Worm (Caenorhabditis elegans) whole organism, L4 larva: ENCODE measurements around the gene srh-100.
A peak's percentile ranks its signal among the peaks of the same experiment; 100 is the strongest.

Experiments
- F10B5.3 ChIP-seq: sonication (generic microtip); optimal IDR thresholded peaks from 2 replicates; lab custom pipeline; 2016; ENCODE audit warnings: mild to moderate bottlenecking, missing genetic modification characterization, missing compliant biosample characterization
- F37D6.2 ChIP-seq: sonication (generic microtip); optimal IDR thresholded peaks from 2 replicates; lab custom pipeline; 2016; ENCODE audit warnings: mild to moderate bottlenecking, missing genetic modification characterization, missing compliant biosample characterization
- F49E8.2 ChIP-seq: sonication (generic microtip); optimal IDR thresholded peaks from 2 replicates; lab custom pipeline; 2016; ENCODE audit warnings: missing compliant biosample characterization, mild to moderate bottlenecking, missing genetic modification characterization, borderline replicate concordance
- Y48G9A.11 ChIP-seq: fragments of 200-800 bp; sonication (Bioruptor generic); IDR thresholded peaks from 2 replicates; pipeline ENCODE4 v1.3.6; 2022; ENCODE audit warnings: missing genetic modification reagents, missing genetic modification characterization, missing compliant biosample characterization
- aha-1 ChIP-seq: fragments of 150-350 bp; peaks from one replicate; lab custom pipeline; 2014; ENCODE audit warnings: missing biosample characterization, missing genetic modification characterization
- ceh-32 ChIP-seq: sonication (generic microtip); optimal IDR thresholded peaks from 2 replicates; lab custom pipeline; 2016; ENCODE audit warnings: mild to moderate bottlenecking, missing genetic modification characterization, missing compliant biosample characterization; ENCODE audit not compliant: poor library complexity
- ceh-62 ChIP-seq: sonication (generic microtip); optimal IDR thresholded peaks from 2 replicates; lab custom pipeline; 2017; ENCODE audit warnings: missing biosample characterization, missing genetic modification characterization
- ceh-82 ChIP-seq: sonication (generic microtip); optimal IDR thresholded peaks from 2 replicates; lab custom pipeline; 2017; ENCODE audit warnings: missing biosample characterization, missing genetic modification characterization
- dmd-8 ChIP-seq: fragments of 200-800 bp; sonication (Bioruptor generic); IDR thresholded peaks from 2 replicates; pipeline ENCODE4 v1.3.6; 2022; ENCODE audit warnings: missing genetic modification characterization, missing compliant biosample characterization
- dmd-9 ChIP-seq: fragments of 200-800 bp; sonication (Bioruptor generic); IDR thresholded peaks from 2 replicates; pipeline ENCODE4 v1.3.6; 2022; ENCODE audit warnings: missing genetic modification reagents, missing genetic modification characterization, missing compliant biosample characterization
- dpl-1 ChIP-seq: fragments of 150-350 bp; optimal IDR thresholded peaks from 2 replicates; lab custom pipeline; 2014; ENCODE audit warnings: missing biosample characterization, missing genetic modification reagents, missing genetic modification characterization
- dve-1 ChIP-seq: sonication (generic microtip); optimal IDR thresholded peaks from 2 replicates; lab custom pipeline; 2017; ENCODE audit warnings: antibody characterized with exemption, mild to moderate bottlenecking, missing genetic modification characterization, missing compliant biosample characterization; ENCODE audit not compliant: insufficient read depth
- fos-1 ChIP-seq: fragments of 150-350 bp; optimal IDR thresholded peaks from 2 replicates; lab custom pipeline; 2014; ENCODE audit warnings: missing biosample characterization, missing genetic modification characterization
- hif-1 ChIP-seq, 2 experiments: sonication (generic microtip); optimal IDR thresholded peaks; 2 replicates each; lab custom pipeline; 2016 to 2017; ENCODE audit warnings: missing compliant biosample characterization in 2 of 2, missing genetic modification characterization in 2 of 2, missing genetic modification reagents in 2 of 2, missing genotype in 2 of 2, mild to moderate bottlenecking in 1 of 2
- hlh-11 ChIP-seq: fragments of 200-800 bp; sonication (Bioruptor generic); optimal IDR thresholded peaks from 2 replicates; lab custom pipeline; 2018; ENCODE audit warnings: mild to moderate bottlenecking, missing genetic modification characterization, missing compliant biosample characterization
- lim-7 ChIP-seq: fragments of 200-800 bp; sonication (Bioruptor generic); IDR thresholded peaks from 2 replicates; pipeline ENCODE4 v1.3.6; 2022; ENCODE audit warnings: missing genetic modification characterization, missing compliant biosample characterization
- lin-38 ChIP-seq: fragments of 200-800 bp; sonication (Bioruptor generic); IDR thresholded peaks from 2 replicates; pipeline ENCODE4 v1.3.6; 2022; ENCODE audit warnings: missing genetic modification reagents, missing genetic modification characterization, missing compliant biosample characterization
- lin-39 ChIP-seq: fragments of 150-350 bp; optimal IDR thresholded peaks from 2 replicates; lab custom pipeline; 2014; ENCODE audit warnings: missing biosample characterization, missing genetic modification reagents, missing genetic modification characterization
- mdt-29 ChIP-seq: fragments of 200-800 bp; sonication (Bioruptor generic); IDR thresholded peaks from 2 replicates; pipeline ENCODE4 v1.3.6; 2022; ENCODE audit warnings: missing genetic modification reagents, missing genetic modification characterization, missing compliant biosample characterization
- nhr-237 ChIP-seq: sonication (generic microtip); optimal IDR thresholded peaks from 2 replicates; lab custom pipeline; 2017; ENCODE audit warnings: missing biosample characterization, missing genetic modification characterization
- nhr-6 ChIP-seq: fragments of 150-350 bp; optimal IDR thresholded peaks from 2 replicates; lab custom pipeline; 2014; ENCODE audit warnings: missing biosample characterization, missing genetic modification characterization
- nhr-77 ChIP-seq: fragments of 150-350 bp; optimal IDR thresholded peaks from 2 replicates; lab custom pipeline; 2014; ENCODE audit warnings: missing biosample characterization, missing genetic modification characterization
- rbr-2 ChIP-seq: sonication (generic microtip); optimal IDR thresholded peaks from 2 replicates; lab custom pipeline; 2016; ENCODE audit warnings: missing genotype, missing genetic modification characterization, missing compliant biosample characterization
- saeg-2 ChIP-seq: fragments of 200-800 bp; sonication (Bioruptor generic); IDR thresholded peaks from 2 replicates; pipeline ENCODE4 v1.3.6; 2022; ENCODE audit warnings: missing genetic modification reagents, missing genetic modification characterization, missing compliant biosample characterization
- sdz-12 ChIP-seq: fragments of 200-800 bp; sonication (Bioruptor generic); optimal IDR thresholded peaks from 2 replicates; lab custom pipeline; 2018; ENCODE audit warnings: mild to moderate bottlenecking, missing genetic modification characterization, missing compliant biosample characterization
- set-16 ChIP-seq: fragments of 200-800 bp; sonication (Bioruptor generic); IDR thresholded peaks from 2 replicates; pipeline ENCODE4 v1.3.6; 2022; ENCODE audit warnings: missing genetic modification reagents, missing genetic modification characterization, missing compliant biosample characterization
- snpc-4 ChIP-seq: fragments of 150-350 bp; optimal IDR thresholded peaks from 2 replicates; lab custom pipeline; 2014; ENCODE audit warnings: missing biosample characterization, missing genetic modification characterization
- tag-97 ChIP-seq: fragments of 200-800 bp; sonication (Bioruptor generic); IDR thresholded peaks from 2 replicates; pipeline ENCODE4 v1.3.6; 2022; ENCODE audit warnings: missing genetic modification characterization, missing compliant biosample characterization
- tra-1 ChIP-seq: fragments of 200-800 bp; sonication (Bioruptor generic); IDR thresholded peaks from 2 replicates; pipeline ENCODE4 v1.3.6; 2022; ENCODE audit warnings: missing genetic modification reagents, missing genetic modification characterization, missing compliant biosample characterization
- unc-62 ChIP-seq, 3 experiments: fragments of 150-350 bp in 1 of 3; sonication (generic microtip); optimal IDR thresholded peaks in 2 of 3; peaks in 1 of 3; 1 replicate in 1 of 3; 2 replicates in 2 of 3; lab custom pipeline; 2014 to 2017; ENCODE audit warnings: missing biosample characterization in 3 of 3, missing genetic modification characterization in 3 of 3, missing genetic modification reagents in 3 of 3, missing genotype in 1 of 3
- zag-1 ChIP-seq: fragments of 150-350 bp; optimal IDR thresholded peaks from 2 replicates; lab custom pipeline; 2014; ENCODE audit warnings: missing biosample characterization, missing genetic modification characterization
- zfp-2 ChIP-seq: sonication (generic microtip); optimal IDR thresholded peaks from 2 replicates; lab custom pipeline; 2016; ENCODE audit warnings: mild to moderate bottlenecking, missing genetic modification characterization, missing compliant biosample characterization
- zfp-3 ChIP-seq: fragments of 200-800 bp; sonication (Bioruptor generic); conservative IDR thresholded peaks from 2 replicates; pipeline ENCODE4 v1.3.6; 2022; ENCODE audit warnings: missing genetic modification reagents, missing genetic modification characterization, missing compliant biosample characterization
- zip-11 ChIP-seq: fragments of 200-800 bp; sonication (Bioruptor generic); IDR thresholded peaks from 2 replicates; pipeline ENCODE4 v1.3.6; 2022; ENCODE audit warnings: missing genetic modification characterization, missing compliant biosample characterization
- ztf-11 ChIP-seq: fragments of 150-350 bp; optimal IDR thresholded peaks from 2 replicates; lab custom pipeline; 2014; ENCODE audit warnings: missing biosample characterization, missing genetic modification characterization

srh-100 gene

DNA sequence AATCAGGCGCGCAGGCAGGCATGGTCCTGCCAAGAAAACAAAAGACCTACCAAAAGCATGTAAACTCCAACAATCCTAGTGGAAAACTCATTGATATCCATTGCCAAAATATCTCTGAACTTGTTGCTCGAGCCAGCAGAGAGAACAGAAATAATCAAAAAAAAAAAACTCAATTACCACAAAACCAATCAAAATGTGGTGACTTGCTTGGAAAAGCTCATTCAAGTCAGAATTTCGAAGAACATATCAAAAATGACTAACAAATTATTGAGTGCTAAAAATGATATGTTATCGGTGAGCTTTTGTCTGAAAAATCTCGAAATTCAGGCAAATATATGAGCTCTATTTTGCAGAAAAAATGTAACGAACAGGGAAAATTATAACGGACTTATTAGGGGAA, 13.2 kb downstream of the srh-100 start, which contains the start of gene srx-105:
Gene srx-105 (minus strand): TSS at position 101 of the 400 bp plus-strand sequence.
- TF ChIP-seq saeg-2 (GFP tag; lab: Robert Waterston, UW) (no peak), F37D6.2 (tag; lab: Kevin White, UChicago) (no peak), zfp-2 (no peak), dpl-1 (GFP tag; lab: Kevin White, UChicago) (no peak), F49E8.2 (no peak), tag-97 (GFP tag; lab: Robert Waterston, UW) (no peak), rbr-2 (no peak), F10B5.3 (tag; lab: Kevin White, UChicago) (no peak), zip-11 (no peak), dmd-8 (GFP tag; lab: Robert Waterston, UW) (no peak), lin-39 (no peak), nhr-6 (tag; lab: Kevin White, UChicago) (no peak), lin-38 (GFP tag; lab: Robert Waterston, UW) (no peak), zfp-3 (GFP tag; lab: Robert Waterston, UW) (no peak), zag-1 (tag; lab: Kevin White, UChicago) (no peak), snpc-4 (tag; lab: Kevin White, UChicago) (no peak), ceh-62 (tag; lab: Kevin White, UChicago) (no peak), fos-1 (tag; lab: Kevin White, UChicago) (no peak), ceh-82 (tag; lab: Kevin White, UChicago) (no peak)

DNA sequence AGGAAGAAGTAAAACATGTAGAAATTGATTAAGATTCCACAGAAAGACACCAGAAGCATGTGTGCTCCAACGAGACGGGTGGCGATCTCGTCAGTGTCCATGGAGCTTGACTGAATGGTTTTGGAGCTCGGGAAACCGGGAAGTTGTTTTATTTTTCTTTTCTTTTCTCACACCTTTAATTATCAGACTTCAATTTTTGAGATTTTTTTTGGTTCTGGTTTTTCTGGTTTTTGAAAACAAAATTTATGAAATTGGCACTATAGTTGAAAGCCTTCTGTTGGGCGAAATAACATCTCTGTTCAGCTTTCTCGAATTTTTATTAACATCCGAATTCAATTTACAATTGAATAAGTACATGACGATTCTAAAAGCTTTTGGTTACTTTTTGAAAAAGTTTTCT, 14.9 kb downstream of the srh-100 start, which contains the start of gene srx-104:
Gene srx-104 (minus strand): TSS at position 101 of the 400 bp plus-strand sequence.
- no peak for TF ChIP-seq nhr-237 (tag; lab: Kevin White, UChicago)
- no peak for TF ChIP-seq hif-1 (tag; optimal IDR thresholded peaks at IDR 0.05; lab: Kevin White, UChicago)
- no peak for TF ChIP-seq tra-1 (GFP tag; lab: Robert Waterston, UW)
- TF ChIP-seq ztf-11 (tag; lab: Kevin White, UChicago), result no peak
- no peak for TF ChIP-seq Y48G9A.11 (GFP tag; lab: Robert Waterston, UW)

- TF ChIP-seq unc-62 (GFP tag; optimal IDR thresholded peaks at IDR 0.05 in 1 of 2; lab: Kevin White, UChicago) (peak in 1 of 2 experiments; percentile 45), unc-62 (tag; optimal IDR thresholded peaks at IDR 0.05; lab: Kevin White, UChicago) (no peak), F10B5.3 (tag; lab: Kevin White, UChicago) (no peak)
These were observed 19.8 kb downstream of the srh-100 start, which contains the start of gene srx-102 for ce11 chrII:3694664-3695063. srx-102 (minus strand) TSS chrII:3694764.

DNA sequence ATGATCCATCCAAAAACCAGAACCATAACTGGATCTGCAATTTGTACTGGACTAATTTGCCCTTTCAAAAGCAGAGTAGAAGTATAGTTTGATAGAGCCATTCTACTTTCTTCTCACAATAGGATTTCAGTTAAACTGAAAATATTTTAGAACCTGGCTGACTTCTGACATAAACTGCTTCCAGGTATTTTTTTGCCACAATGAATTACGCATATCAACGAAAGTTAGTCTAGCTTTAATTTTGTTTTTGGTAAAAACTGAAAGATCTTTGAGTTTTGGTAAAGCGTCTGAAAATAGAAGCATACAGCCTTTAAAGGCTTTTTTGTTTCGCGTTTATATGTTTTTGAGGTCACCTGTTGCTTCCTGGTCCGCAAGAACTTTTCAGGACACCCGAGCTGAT, 23.8 kb downstream of the srh-100 start, which contains the start of gene srx-101:
Gene srx-101 (minus strand): TSS at position 101 of the 400 bp plus-strand sequence.
- TF ChIP-seq aha-1 (tag; lab: Kevin White, UChicago), result peak; percentile 34
- no peak for TF ChIP-seq sdz-12 (GFP tag; lab: Kevin White, UChicago)
- no peak for TF ChIP-seq dmd-9
- no peak for TF ChIP-seq dve-1
- TF ChIP-seq lim-7 (GFP tag; lab: Robert Waterston, UW), result no peak
- no peak for TF ChIP-seq ceh-32 (tag; lab: Kevin White, UChicago)
- TF ChIP-seq zfp-2, result no peak
- TF ChIP-seq mdt-29, result no peak
- TF ChIP-seq hlh-11 (tag; lab: Kevin White, UChicago), result no peak

- TF ChIP-seq set-16 (GFP tag; lab: Robert Waterston, UW), result peak; percentile 70
- TF ChIP-seq nhr-77, result no peak
These were observed 26.2 kb downstream of the srh-100 start, which contains the start of gene ifas-1 for ce11 chrII:3688333-3688732. ifas-1 (minus strand) TSS chrII:3688719.
